Fruit fly (Drosophila melanogaster): ENCODE data around the gene RabGGTb.

The RabGGTb gene

DNA sequence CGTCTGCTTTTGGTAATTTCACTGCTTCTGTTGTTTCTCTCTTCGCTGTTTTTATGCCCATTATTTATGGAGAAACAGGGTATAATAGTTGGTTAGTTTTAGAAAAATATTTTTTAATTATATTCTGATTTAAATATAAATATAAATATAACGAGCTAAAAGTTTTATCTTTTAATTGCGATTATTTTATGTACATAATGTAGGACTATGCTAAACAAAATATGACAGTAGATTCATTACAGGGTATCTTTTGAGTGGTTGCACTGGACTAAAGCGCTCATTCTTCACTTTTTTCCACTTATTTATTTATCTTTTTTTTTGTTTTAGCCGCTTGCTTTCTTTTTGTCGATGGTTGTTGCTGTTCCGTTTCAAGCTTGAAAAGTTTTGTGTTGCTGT is 26.1 kb downstream of the RabGGTb start (continued):
- TF ChIP-seq Mrtf (GFP tag; IDR thresholded peaks at IDR 0.05), result no peak

DNA sequence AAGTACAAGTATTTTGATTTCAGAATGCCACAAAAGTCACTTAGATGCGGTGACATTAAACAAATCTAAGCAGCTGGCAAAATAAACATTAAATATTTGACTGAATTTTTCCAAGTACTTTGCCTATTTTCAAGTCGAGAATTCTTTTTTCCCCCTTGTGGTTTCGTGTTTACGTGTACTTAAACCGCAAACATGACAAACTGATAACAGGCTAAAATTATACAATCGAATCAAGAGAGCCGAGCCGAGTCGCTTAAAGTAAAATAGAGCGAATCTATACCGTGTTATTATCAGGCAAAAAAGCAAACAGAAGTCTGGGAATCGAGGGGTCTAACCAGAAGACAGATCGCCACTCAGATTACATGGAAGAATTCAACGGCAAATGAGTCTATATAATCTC is 27.2 kb downstream of the RabGGTb start:
- no peak for TF ChIP-seq CG33557 (GFP tag; optimal IDR thresholded peaks at IDR 0.05)
- no peak for TF ChIP-seq zen (tag; optimal IDR thresholded peaks at IDR 0.05)
- TF ChIP-seq NC2α (GFP tag; optimal IDR thresholded peaks at IDR 0.05), result no peak
- TF ChIP-seq CG34422 (GFP tag; IDR thresholded peaks at IDR 0.05), result no peak
- TF ChIP-seq trem (tag; optimal IDR thresholded peaks at IDR 0.05), result no peak
- peak; percentile 34 for TF ChIP-seq CG15011 (GFP tag; optimal IDR thresholded peaks at IDR 0.05)
- peak; percentile 41 for TF ChIP-seq CG34376 (GFP tag; optimal IDR thresholded peaks at IDR 0.05)
- no peak for TF ChIP-seq Sry-β (GFP tag; optimal IDR thresholded peaks at IDR 0.05)
- no peak for TF ChIP-seq CG5180 (GFP tag; optimal IDR thresholded peaks at IDR 0.05)
- TF ChIP-seq ATbp (GFP tag; optimal IDR thresholded peaks at IDR 0.05), result peak; percentile 17
- no peak for TF ChIP-seq CG17802 (tag; optimal IDR thresholded peaks at IDR 0.05)
- TF ChIP-seq BEAF-32 (GFP tag; optimal IDR thresholded peaks at IDR 0.05), result no peak
- TF ChIP-seq Doc3 (GFP tag; IDR thresholded peaks at IDR 0.05; ENCODE audit: partially characterized antibody), result no peak
- no peak for TF ChIP-seq otp (GFP tag; IDR thresholded peaks at IDR 0.05)
- no peak for TF ChIP-seq CG4854 (GFP tag; optimal IDR thresholded peaks at IDR 0.05)
- TF ChIP-seq psq (GFP tag; optimal IDR thresholded peaks at IDR 0.05), result no peak
- no peak for TF ChIP-seq pho (GFP tag; optimal IDR thresholded peaks at IDR 0.05)
- TF ChIP-seq CG4282 (GFP tag; optimal IDR thresholded peaks at IDR 0.05), result no peak
- no peak for TF ChIP-seq zf30C (GFP tag; optimal IDR thresholded peaks at IDR 0.05)
- TF ChIP-seq CG4404 (GFP tag; IDR thresholded peaks at IDR 0.05), result no peak
- TF ChIP-seq gem (tag; optimal IDR thresholded peaks at IDR 0.05), result peak; percentile 17
- peak; percentile 62 for TF ChIP-seq CG6813 (GFP tag; optimal IDR thresholded peaks at IDR 0.05)
- TF ChIP-seq az2 (GFP tag; optimal IDR thresholded peaks at IDR 0.05), result no peak
- TF ChIP-seq CG4360 (GFP tag; IDR thresholded peaks at IDR 0.05), result peak; percentile 18; the same call in 1 of the 2 replicates
- TF ChIP-seq CG18764 (GFP tag; optimal IDR thresholded peaks at IDR 0.05), result peak; percentile 8
- peak; percentile 68 for TF ChIP-seq sens (GFP tag)
- no peak for TF ChIP-seq D19B (GFP tag; optimal IDR thresholded peaks at IDR 0.05)
- no peak for TF ChIP-seq prd (optimal IDR thresholded peaks at IDR 0.05)
- no peak for TF ChIP-seq prd (GFP tag; IDR thresholded peaks at IDR 0.05)
- TF ChIP-seq CG13424 (tag; optimal IDR thresholded peaks at IDR 0.05), result no peak
- no peak for TF ChIP-seq CG14667 (GFP tag; IDR thresholded peaks at IDR 0.05)
- no peak for TF ChIP-seq Usf (GFP tag; optimal IDR thresholded peaks at IDR 0.05)
- no peak for TF ChIP-seq nerfin-1 (tag; optimal IDR thresholded peaks at IDR 0.05)
- TF ChIP-seq CG17359 (tag; optimal IDR thresholded peaks at IDR 0.05), result peak; percentile 40
- peak; percentile 21 for TF ChIP-seq run (tag; optimal IDR thresholded peaks at IDR 0.05)
- TF ChIP-seq Ets65A (GFP tag), result no peak
- no peak for TF ChIP-seq shn (GFP tag; optimal IDR thresholded peaks at IDR 0.05)
- no peak for TF ChIP-seq sc (optimal IDR thresholded peaks at IDR 0.05)
- TF ChIP-seq sc (GFP tag; optimal IDR thresholded peaks at IDR 0.05), result peak; percentile 34
- TF ChIP-seq CG6254 (GFP tag; optimal IDR thresholded peaks at IDR 0.05), result peak; percentile 42
- no peak for TF ChIP-seq Nf-YA (GFP tag; IDR thresholded peaks at IDR 0.05)
- no peak for TF ChIP-seq insv (GFP tag; optimal IDR thresholded peaks at IDR 0.05)
- TF ChIP-seq mam (GFP tag; optimal IDR thresholded peaks at IDR 0.05), result no peak
- TF ChIP-seq CG1832 (GFP tag; optimal IDR thresholded peaks at IDR 0.05), result no peak
- no peak for TF ChIP-seq Hsf (GFP tag; optimal IDR thresholded peaks at IDR 0.05)
- TF ChIP-seq MESR4 (GFP tag; optimal IDR thresholded peaks at IDR 0.05), result no peak
- peak in 1 of 2 experiments; percentile 45 for TF ChIP-seq bsh (GFP tag; optimal IDR thresholded peaks at IDR 0.05)
- 0 out of 2 replicates have a peak, but pooled peaks have one; percentile 27 for TF ChIP-seq chm (GFP tag; IDR thresholded peaks at IDR 0.05)
- no peak for TF ChIP-seq Hmx (GFP tag; optimal IDR thresholded peaks at IDR 0.05)

Measured in whole organism, embryonic.